Fruit fly (Drosophila melanogaster) whole organism, embryonic: ENCODE results near the gene Rab35.

Source experiments
- Adf1 ChIP-seq: fragments of 200-800 bp; sonication (Bioruptor generic); IDR thresholded peaks from 2 replicates; pipeline ENCODE4 v1.3.6; 2022; ENCODE audit warnings: missing biosample characterization, missing genetic modification characterization
- Blimp-1 ChIP-seq: fragments of 200-800 bp; sonication (Bioruptor generic); optimal IDR thresholded peaks from 3 replicates; lab custom pipeline; 2018; ENCODE audit warnings: missing biosample characterization, missing genetic modification characterization, mild to moderate bottlenecking, moderate library complexity, missing genetic modification reagents
- Bteb2 ChIP-seq: fragments of 200-800 bp; sonication (Bioruptor generic); optimal IDR thresholded peaks from 2 replicates; lab custom pipeline; 2016; ENCODE audit warnings: missing biosample characterization, missing genetic modification characterization
- CG11085 ChIP-seq: fragments of 200-800 bp; sonication (Bioruptor generic); IDR thresholded peaks from 2 replicates; pipeline ENCODE4 v1.3.6; 2022; ENCODE audit warnings: missing biosample characterization, missing genetic modification characterization
- CG12391 ChIP-seq: fragments of 200-800 bp; sonication (Bioruptor generic); optimal IDR thresholded peaks from 3 replicates; lab custom pipeline; 2018; ENCODE audit warnings: missing biosample characterization, mild to moderate bottlenecking, missing genetic modification characterization, moderate library complexity
- CG13624 ChIP-seq: fragments of 200-800 bp; sonication (Bioruptor generic); optimal IDR thresholded peaks from 2 replicates; lab custom pipeline; 2016; ENCODE audit warnings: missing biosample characterization, missing genetic modification characterization
- CG14441 ChIP-seq: fragments of 200-800 bp; sonication (Bioruptor generic); IDR thresholded peaks from 2 replicates; pipeline ENCODE4 v1.3.6; 2022; ENCODE audit warnings: missing biosample characterization, missing genetic modification characterization
- CG14710 ChIP-seq: fragments of 200-800 bp; sonication (Bioruptor generic); optimal IDR thresholded peaks from 3 replicates; lab custom pipeline; 2019; ENCODE audit warnings: missing biosample characterization, mild to moderate bottlenecking, missing genetic modification characterization, moderate library complexity
- CG17385 ChIP-seq: fragments of 200-800 bp; sonication (Bioruptor generic); optimal IDR thresholded peaks from 3 replicates; lab custom pipeline; 2018; ENCODE audit warnings: missing biosample characterization, mild to moderate bottlenecking, missing genetic modification characterization
- CG1792 ChIP-seq: fragments of 200-800 bp; sonication (Bioruptor generic); optimal IDR thresholded peaks from 2 replicates; lab custom pipeline; 2016; ENCODE audit warnings: missing biosample characterization, missing genetic modification characterization
- CG2116 ChIP-seq: fragments of 200-800 bp; sonication (Bioruptor generic); optimal IDR thresholded peaks from 3 replicates; lab custom pipeline; 2018; ENCODE audit warnings: missing biosample characterization, mild to moderate bottlenecking, missing genetic modification characterization
- CG30020 ChIP-seq: fragments of 200-800 bp; optimal IDR thresholded peaks from 2 replicates; lab custom pipeline; 2019; ENCODE audit warnings: missing biosample characterization, mild to moderate bottlenecking, missing genetic modification characterization, moderate library complexity
- CG32767 ChIP-seq: fragments of 200-800 bp; sonication (Bioruptor generic); IDR thresholded peaks from 2 replicates; pipeline ENCODE4 v1.3.6; 2022; ENCODE audit warnings: missing biosample characterization, missing genetic modification characterization
- CG3281 ChIP-seq: fragments of 200-800 bp; sonication (Bioruptor generic); optimal IDR thresholded peaks from 3 replicates; lab custom pipeline; 2017; ENCODE audit warnings: missing biosample characterization, mild to moderate bottlenecking, missing genetic modification characterization
- CG3847 ChIP-seq: fragments of 200-800 bp; sonication (Bioruptor generic); IDR thresholded peaks from 2 replicates; pipeline ENCODE4 v1.3.6; 2022; ENCODE audit warnings: missing biosample characterization, missing genetic modification characterization
- CG6683 ChIP-seq: fragments of 200-800 bp; sonication (Bioruptor generic); optimal IDR thresholded peaks from 2 replicates; lab custom pipeline; 2017; ENCODE audit warnings: missing biosample characterization, mild to moderate bottlenecking, missing genetic modification characterization, missing genetic modification reagents
- CG8281 ChIP-seq: fragments of 200-800 bp; sonication (Bioruptor generic); optimal IDR thresholded peaks from 2 replicates; lab custom pipeline; 2018; ENCODE audit warnings: missing biosample characterization, mild to moderate bottlenecking, missing genetic modification characterization, moderate library complexity
- CG8944 ChIP-seq: fragments of 200-800 bp; sonication (Bioruptor generic); optimal IDR thresholded peaks from 3 replicates; lab custom pipeline; 2016; ENCODE audit warnings: missing biosample characterization, missing genetic modification characterization
- Camta ChIP-seq: fragments of 200-800 bp; sonication (Bioruptor generic); optimal IDR thresholded peaks from 2 replicates; lab custom pipeline; 2016; ENCODE audit warnings: missing biosample characterization, missing genetic modification characterization
- Dref ChIP-seq: fragments of 200-800 bp; sonication (Bioruptor generic); IDR thresholded peaks from 2 replicates; pipeline ENCODE4 v1.3.6; 2022; ENCODE audit warnings: missing biosample characterization, missing genetic modification characterization
- ERR ChIP-seq: fragments of 200-800 bp; sonication (Bioruptor generic); optimal IDR thresholded peaks from 2 replicates; lab custom pipeline; 2016; ENCODE audit warnings: missing biosample characterization, missing genetic modification characterization
- Ets65A ChIP-seq: fragments of 200-800 bp; sonication (Bioruptor generic); peaks from one replicate; lab custom pipeline; 2016; ENCODE audit warnings: missing biosample characterization, missing genetic modification characterization
- Ets97D ChIP-seq: fragments of 200-800 bp; sonication (Bioruptor generic); optimal IDR thresholded peaks from 3 replicates; lab custom pipeline; 2016; ENCODE audit warnings: missing biosample characterization, missing genetic modification characterization
- HmgD ChIP-seq: fragments of 200-800 bp; sonication (Bioruptor generic); optimal IDR thresholded peaks from 3 replicates; lab custom pipeline; 2016; ENCODE audit warnings: missing biosample characterization, missing genetic modification characterization
- MBD-R2 ChIP-seq: fragments of 200-800 bp; sonication (Bioruptor generic); IDR thresholded peaks from 2 replicates; pipeline ENCODE4 v1.3.6; 2022; ENCODE audit warnings: missing biosample characterization, missing genetic modification characterization
- PHDP ChIP-seq: fragments of 200-800 bp; sonication (Bioruptor generic); optimal IDR thresholded peaks from 3 replicates; lab custom pipeline; 2018; ENCODE audit warnings: missing biosample characterization, mild to moderate bottlenecking, missing genetic modification characterization, moderate library complexity
- Pdp1 ChIP-seq, 2 experiments: fragments of 200-800 bp; sonication (Bioruptor generic); optimal IDR thresholded peaks; 3 replicates each; lab custom pipeline; 2016; ENCODE audit warnings: missing biosample characterization in 2 of 2, missing genetic modification characterization in 2 of 2, mild to moderate bottlenecking in 1 of 2, moderate library complexity in 1 of 2
- Six4 ChIP-seq: fragments of 200-800 bp; sonication (Bioruptor generic); optimal IDR thresholded peaks from 2 replicates; lab custom pipeline; 2016; ENCODE audit warnings: missing biosample characterization, missing genetic modification characterization
- Xrp1 ChIP-seq: fragments of 200-800 bp; sonication (Bioruptor generic); IDR thresholded peaks from 2 replicates; pipeline ENCODE4 v1.3.6; 2022; ENCODE audit warnings: missing biosample characterization, missing genetic modification characterization
- ab ChIP-seq: fragments of 200-800 bp; sonication (Bioruptor generic); optimal IDR thresholded peaks from 2 replicates; lab custom pipeline; 2016; ENCODE audit warnings: missing biosample characterization, missing genetic modification characterization
- abd-A ChIP-seq: fragments of 200-800 bp; sonication (Bioruptor generic); optimal IDR thresholded peaks from 3 replicates; lab custom pipeline; 2019; ENCODE audit warnings: missing biosample characterization, mild to moderate bottlenecking, missing genetic modification characterization, moderate library complexity
- bigmax ChIP-seq: fragments of 200-800 bp; sonication (Bioruptor generic); optimal IDR thresholded peaks from 2 replicates; lab custom pipeline; 2018; ENCODE audit warnings: missing biosample characterization, mild to moderate bottlenecking, missing genetic modification characterization
- bowl ChIP-seq: fragments of 200-800 bp; sonication (Bioruptor generic); IDR thresholded peaks from 2 replicates; pipeline ENCODE4 v1.3.6; 2022; ENCODE audit warnings: missing biosample characterization, missing genetic modification characterization
- crc ChIP-seq: fragments of 200-800 bp; sonication (Bioruptor generic); optimal IDR thresholded peaks from 2 replicates; lab custom pipeline; 2016; ENCODE audit warnings: missing biosample characterization, missing genetic modification characterization
- fd102C ChIP-seq: fragments of 200-800 bp; sonication (Bioruptor generic); optimal IDR thresholded peaks from 2 replicates; lab custom pipeline; 2018; ENCODE audit warnings: missing biosample characterization, mild to moderate bottlenecking, missing genetic modification characterization, moderate library complexity
- gem ChIP-seq: fragments of 200-800 bp; sonication (Bioruptor generic); optimal IDR thresholded peaks from 2 replicates; lab custom pipeline; 2019; ENCODE audit warnings: missing biosample characterization, mild to moderate bottlenecking, missing genetic modification characterization, moderate library complexity
- hbn ChIP-seq: fragments of 200-800 bp; sonication (Bioruptor generic); IDR thresholded peaks from 2 replicates; pipeline ENCODE4 v1.3.6; 2022; ENCODE audit warnings: missing biosample characterization, missing genetic modification characterization; ENCODE audit not compliant: partially characterized antibody
- kni ChIP-seq: fragments of 200-800 bp; sonication (Bioruptor generic); optimal IDR thresholded peaks from 3 replicates; lab custom pipeline; 2017; ENCODE audit warnings: mild to moderate bottlenecking, missing biosample characterization, missing genetic modification reagents, missing genetic modification characterization
- pan ChIP-seq, 4 experiments: fragments of >200 bp in 3 of 4; fragments of 200-800 bp in 1 of 4; sonication (Bioruptor generic) in 1 of 4; optimal IDR thresholded peaks in 3 of 4; IDR thresholded peaks in 1 of 4; 2 replicates each; pipeline versions ENCODE4 v1.3.6 to Lab custom; 2017 to 2022; ENCODE audit warnings: missing biosample characterization in 2 of 4, missing genetic modification characterization in 2 of 4, mixed read lengths in 1 of 4
- pfk ChIP-seq: fragments of 200-800 bp; sonication (Bioruptor generic); optimal IDR thresholded peaks from 2 replicates; lab custom pipeline; 2018; ENCODE audit warnings: missing biosample characterization, mild to moderate bottlenecking, missing genetic modification characterization, moderate library complexity
- pho ChIP-seq: fragments of 200-800 bp; sonication (Bioruptor generic); optimal IDR thresholded peaks from 2 replicates; lab custom pipeline; 2016; ENCODE audit warnings: missing biosample characterization, missing genetic modification characterization
- pnt ChIP-seq: fragments of 200-800 bp; sonication (Bioruptor generic); optimal IDR thresholded peaks from 3 replicates; lab custom pipeline; 2016; ENCODE audit warnings: missing biosample characterization, missing genetic modification characterization
- rib ChIP-seq: fragments of 200-800 bp; sonication (Bioruptor generic); IDR thresholded peaks from 2 replicates; pipeline ENCODE4 v1.3.6; 2022; ENCODE audit warnings: missing biosample characterization, missing genetic modification characterization
- schlank ChIP-seq: fragments of 200-800 bp; sonication (Bioruptor generic); optimal IDR thresholded peaks from 2 replicates; lab custom pipeline; 2018; ENCODE audit warnings: missing biosample characterization, mild to moderate bottlenecking, missing genetic modification characterization
- slbo ChIP-seq: fragments of 200-800 bp; sonication (Bioruptor generic); IDR thresholded peaks from 2 replicates; pipeline ENCODE4 v1.3.6; 2022; ENCODE audit warnings: missing biosample characterization, missing genetic modification characterization
- sna ChIP-seq: fragments of 200-800 bp; sonication (Bioruptor generic); IDR thresholded peaks from 2 replicates; pipeline ENCODE4 v1.3.6; 2022; ENCODE audit warnings: missing biosample characterization, missing genetic modification characterization; ENCODE audit not compliant: partially characterized antibody
- sob ChIP-seq: fragments of 200-800 bp; sonication (Bioruptor generic); IDR thresholded peaks from 2 replicates; pipeline ENCODE4 v1.3.6; 2022; ENCODE audit warnings: missing biosample characterization, missing genetic modification characterization
- ssp ChIP-seq: fragments of 200-800 bp; sonication (Bioruptor generic); IDR thresholded peaks from 2 replicates; pipeline ENCODE4 v1.3.6; 2022; ENCODE audit warnings: missing biosample characterization, missing genetic modification characterization
- tll ChIP-seq, 2 experiments: fragments of 200-800 bp in 1 of 2; fragments of >200 bp in 1 of 2; sonication (Bioruptor generic) in 1 of 2; optimal IDR thresholded peaks; 2 replicates each; lab custom pipeline; 2017 to 2019; ENCODE audit warnings: missing biosample characterization in 2 of 2, missing genetic modification characterization in 2 of 2, mild to moderate bottlenecking in 1 of 2, moderate library complexity in 1 of 2
- wor ChIP-seq: fragments of 200-800 bp; sonication (Bioruptor generic); IDR thresholded peaks from 2 replicates; pipeline ENCODE4 v1.3.6; 2022; ENCODE audit warnings: missing biosample characterization, missing genetic modification characterization

Rab35 gene

DNA sequence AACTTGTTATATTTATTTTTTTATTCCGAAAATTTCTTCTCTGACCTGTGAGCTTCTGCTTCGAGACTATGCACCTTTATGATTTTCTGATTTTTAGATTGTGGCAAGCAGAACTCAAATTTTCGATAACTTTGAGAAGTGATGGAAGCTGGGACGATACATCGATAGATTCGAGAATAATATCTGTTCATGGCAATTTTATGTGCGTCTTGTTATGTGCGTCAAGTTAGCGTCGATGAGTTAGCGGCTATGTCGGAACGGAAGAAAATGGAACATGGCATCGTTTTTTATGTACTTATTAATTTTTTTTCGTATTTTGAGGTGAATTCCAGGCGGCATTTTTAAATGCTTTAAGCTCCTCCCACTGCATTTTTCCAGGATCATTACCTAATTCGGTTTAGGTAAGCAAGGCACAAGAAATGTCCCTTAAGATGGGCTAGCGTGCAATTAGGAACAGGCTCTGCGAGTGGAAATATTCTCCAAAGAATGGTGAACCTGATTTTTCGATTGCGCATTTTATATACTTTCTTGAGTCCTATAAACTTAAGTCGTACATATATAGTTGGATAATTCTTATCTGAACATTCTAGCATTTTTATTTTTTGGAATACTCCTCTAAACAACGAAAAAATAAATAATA, 6.2 kb upstream of the Rab35 start, which contains the start of gene Phf7 (continued):
- TF ChIP-seq CG14441 (GFP tag; lab: Robert Waterston, UW): no peak
- TF ChIP-seq sob: 0 out of 2 replicates have a peak, but pooled peaks have one; percentile 10
- peak; percentile 91 for TF ChIP-seq Ets65A (GFP tag; lab: Kevin White, UChicago)
- TF ChIP-seq CG3847 (GFP tag; lab: Robert Waterston, UW): 0 out of 2 replicates have a peak, but pooled peaks have one; percentile 12
- TF ChIP-seq HmgD (GFP tag; lab: Kevin White, UChicago): peak; percentile 34
- no peak for TF ChIP-seq Adf1 (GFP tag; lab: Robert Waterston, UW)
- TF ChIP-seq CG32767: no peak
- TF ChIP-seq Dref (GFP tag; lab: Robert Waterston, UW): peak; percentile 85
- TF ChIP-seq crc (GFP tag; lab: Kevin White, UChicago): no peak
- no peak for TF ChIP-seq kni (GFP tag; lab: Kevin White, UChicago)
- no peak for TF ChIP-seq schlank (tag; lab: Kevin White, UChicago)
- TF ChIP-seq Xrp1 (GFP tag; lab: Robert Waterston, UW): no peak
- TF ChIP-seq Camta: no peak
- peak; percentile 13 for TF ChIP-seq pho (GFP tag; lab: Kevin White, UChicago)
- TF ChIP-seq CG8944 (GFP tag; lab: Kevin White, UChicago): no peak
- TF ChIP-seq ssp (GFP tag; lab: Robert Waterston, UW): peak; percentile 78
- peak; percentile 58 for TF ChIP-seq sna (GFP tag; lab: Robert Waterston, UW)
- no peak for TF ChIP-seq Six4 (GFP tag; lab: Kevin White, UChicago)
- no peak for TF ChIP-seq ab (GFP tag; lab: Kevin White, UChicago)
- no peak for TF ChIP-seq Pdp1 (GFP tag; optimal IDR thresholded peaks at IDR 0.05; lab: Kevin White, UChicago)
- no peak for TF ChIP-seq tll (GFP tag; optimal IDR thresholded peaks at IDR 0.05; lab: Kevin White, UChicago)
- peak; percentile 77 for TF ChIP-seq Ets97D (GFP tag; lab: Kevin White, UChicago)
- peak; percentile 29; the same call in 1 of the 2 replicates for TF ChIP-seq MBD-R2 (GFP tag; lab: Robert Waterston, UW)
- no peak for TF ChIP-seq gem (tag; lab: Kevin White, UChicago)
- TF ChIP-seq CG11085 (GFP tag; lab: Robert Waterston, UW): no peak
- peak; percentile 38 for TF ChIP-seq CG14710 (tag; lab: Kevin White, UChicago)
- no peak for TF ChIP-seq bigmax (GFP tag; lab: Kevin White, UChicago)
- TF ChIP-seq PHDP (tag; lab: Kevin White, UChicago): no peak
- no peak for TF ChIP-seq CG3281 (GFP tag; lab: Kevin White, UChicago)
- TF ChIP-seq CG17385: no peak
- no peak for TF ChIP-seq CG8281
- TF ChIP-seq hbn (GFP tag; lab: Robert Waterston, UW): peak; percentile 58
- TF ChIP-seq fd102C: no peak
- TF ChIP-seq wor (GFP tag; lab: Robert Waterston, UW): no peak
- TF ChIP-seq pfk (GFP tag; lab: Kevin White, UChicago): peak; percentile 94
- no peak for TF ChIP-seq bowl
- TF ChIP-seq CG30020 (tag; lab: Kevin White, UChicago): peak; percentile 98
- TF ChIP-seq CG1792 (GFP tag; lab: Kevin White, UChicago): no peak
- no peak for TF ChIP-seq rib (GFP tag; lab: Robert Waterston, UW)
- no peak for TF ChIP-seq pnt (GFP tag; lab: Kevin White, UChicago)
- no peak for TF ChIP-seq Bteb2
- TF ChIP-seq Blimp-1 (GFP tag; lab: Kevin White, UChicago): no peak
- no peak for TF ChIP-seq CG6683 (GFP tag; lab: Kevin White, UChicago)
- TF ChIP-seq ERR: no peak
- TF ChIP-seq CG13624 (GFP tag; lab: Kevin White, UChicago): peak; percentile 22
- no peak for TF ChIP-seq pan (optimal IDR thresholded peaks at IDR 0.05; lab: Kevin White, UChicago)
- no peak for TF ChIP-seq pan (GFP tag; optimal IDR thresholded peaks at IDR 0.05 in 1 of 2, IDR thresholded peaks at IDR 0.05 in 1 of 2)
- TF ChIP-seq abd-A (tag; lab: Kevin White, UChicago): no peak
- TF ChIP-seq slbo (GFP tag; lab: Robert Waterston, UW): peak; percentile 11; the same call in 1 of the 2 replicates
- peak; percentile 62 for TF ChIP-seq CG2116 (GFP tag; lab: Kevin White, UChicago)
- no peak for TF ChIP-seq CG12391 (tag; lab: Kevin White, UChicago)
